Worm (Caenorhabditis elegans) whole organism, L1 larva: ENCODE data around the gene K01D12.20.

ENCODE experiments used
- Y116A8C.19 ChIP-seq: sonication (generic microtip); optimal IDR thresholded peaks from 2 replicates; lab custom pipeline; 2016; ENCODE audit warnings: missing compliant biosample characterization, missing genetic modification characterization, borderline replicate concordance
- aha-1 ChIP-seq: fragments of 150-350 bp; optimal IDR thresholded peaks from 2 replicates; lab custom pipeline; 2014; ENCODE audit warnings: missing biosample characterization, missing genetic modification characterization
- ceh-8 ChIP-seq: fragments of 200-800 bp; sonication (Bioruptor generic); optimal IDR thresholded peaks from 2 replicates; lab custom pipeline; 2018; ENCODE audit warnings: mild to moderate bottlenecking, missing genetic modification characterization, moderate library complexity, missing compliant biosample characterization
- ceh-82 ChIP-seq, 3 experiments: fragments of 150-350 bp in 1 of 3; sonication (generic microtip) in 2 of 3; optimal IDR thresholded peaks; 2 replicates each; lab custom pipeline; 2014 to 2017; ENCODE audit warnings: missing biosample characterization in 3 of 3, missing genetic modification characterization in 3 of 3
- ces-1 ChIP-seq: fragments of 150-350 bp; optimal IDR thresholded peaks from 2 replicates; lab custom pipeline; 2014; ENCODE audit warnings: missing biosample characterization, missing genetic modification reagents, missing genetic modification characterization
- dsc-1 ChIP-seq: sonication (generic microtip); optimal IDR thresholded peaks from 2 replicates; lab custom pipeline; 2016; ENCODE audit warnings: mild to moderate bottlenecking, missing genetic modification characterization, missing compliant biosample characterization
- fkh-10 ChIP-seq: sonication (generic microtip); optimal IDR thresholded peaks from 2 replicates; lab custom pipeline; 2017; ENCODE audit warnings: missing biosample characterization, missing genetic modification reagents, missing genetic modification characterization
- lsy-2 ChIP-seq, 2 experiments: fragments of 150-350 bp; optimal IDR thresholded peaks; 2 replicates each; lab custom pipeline; 2014; ENCODE audit warnings: missing biosample characterization in 2 of 2, missing genetic modification characterization in 2 of 2
- nhr-11 ChIP-seq: fragments of 150-350 bp; optimal IDR thresholded peaks from 2 replicates; lab custom pipeline; 2014; ENCODE audit warnings: missing biosample characterization, missing genetic modification characterization
- nhr-77 ChIP-seq: fragments of 150-350 bp; optimal IDR thresholded peaks from 2 replicates; lab custom pipeline; 2014; ENCODE audit warnings: missing biosample characterization, missing genetic modification characterization
- tbx-2 ChIP-seq: sonication (generic microtip); optimal IDR thresholded peaks from 2 replicates; lab custom pipeline; 2016; ENCODE audit warnings: missing genetic modification characterization, missing compliant biosample characterization
- unc-62 ChIP-seq: fragments of 150-350 bp; optimal IDR thresholded peaks from 2 replicates; lab custom pipeline; 2014; ENCODE audit warnings: missing biosample characterization, missing genetic modification reagents, missing genetic modification characterization

DNA sequence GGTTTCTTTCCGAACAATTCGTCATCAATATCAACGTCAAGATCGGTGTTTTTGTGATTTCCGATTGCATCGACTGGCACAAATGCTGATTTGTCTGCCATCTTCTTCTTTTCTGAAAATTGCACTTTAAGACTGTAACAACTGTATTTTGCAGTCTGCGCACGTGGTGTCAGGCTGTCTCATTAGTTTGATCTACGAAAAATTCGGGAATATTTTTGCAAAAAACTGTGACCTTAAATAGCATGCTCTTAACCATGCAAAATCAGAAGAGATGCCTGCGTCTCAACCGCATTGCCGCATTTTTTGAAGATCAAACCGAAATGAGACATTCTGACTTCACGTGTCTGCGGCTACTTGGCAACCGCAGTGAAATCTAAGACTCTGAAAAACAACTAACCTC, 769 bp upstream of the K01D12.20 start, which contains the start of gene K01D12.7:
- TF ChIP-seq tbx-2 (tag; lab: Kevin White, UChicago) (no peak), nhr-11 (tag; lab: Kevin White, UChicago) (no peak), ces-1 (GFP tag; lab: Kevin White, UChicago) (no peak), dsc-1 (tag; lab: Kevin White, UChicago) (no peak), Y116A8C.19 (tag; lab: Kevin White, UChicago) (no peak), nhr-77 (tag; lab: Kevin White, UChicago) (no peak), aha-1 (tag; lab: Kevin White, UChicago) (no peak), ceh-82 (tag; optimal IDR thresholded peaks at IDR 0.05; lab: Kevin White, UChicago) (no peak), lsy-2 (tag; optimal IDR thresholded peaks at IDR 0.05; lab: Kevin White, UChicago) (no peak), fkh-10 (GFP tag; lab: Kevin White, UChicago) (no peak), unc-62 (GFP tag; lab: Kevin White, UChicago) (no peak), ceh-8 (GFP tag; lab: Kevin White, UChicago) (no peak)
